Fruit fly (Drosophila melanogaster): Measurements from ENCODE around the gene S1P.

S1P gene

dm6 chr3L:21617354-21617753, at the start of gene S1P, which contains the start of gene CG11307:
S1P (minus strand) TSS chr3L:21617376.
CG11307 (plus strand) TSS chr3L:21617623.
- TF ChIP-seq CG33017 (tag; optimal IDR thresholded peaks at IDR 0.05) (no peak), bab1 (GFP tag; optimal IDR thresholded peaks at IDR 0.05) (peak; percentile 8), toe (GFP tag; optimal IDR thresholded peaks at IDR 0.05) (no peak), Clk (GFP tag; optimal IDR thresholded peaks at IDR 0.05) (no peak), cic (GFP tag; optimal IDR thresholded peaks at IDR 0.05) (no peak), Crg-1 (GFP tag; optimal IDR thresholded peaks at IDR 0.05) (no peak)

- TF ChIP-seq bab1 (GFP tag; optimal IDR thresholded peaks at IDR 0.05) (no peak), cnc (optimal IDR thresholded peaks at IDR 0.05) (no peak), CG7045 (GFP tag; optimal IDR thresholded peaks at IDR 0.05) (no peak), cic (GFP tag; optimal IDR thresholded peaks at IDR 0.05) (no peak), CG1620 (GFP tag; optimal IDR thresholded peaks at IDR 0.05) (no peak), pad (GFP tag; optimal IDR thresholded peaks at IDR 0.05) (no peak)
Measured at dm6 chr3L:21666880-21667279, 49.7 kb upstream of the S1P start, which contains the start of gene Cpr78E. Cpr78E (minus strand) TSS chr3L:21666980.

dm6 chr3L:21652768-21653167, 35.6 kb upstream of the S1P start:
- TF ChIP-seq ovo (GFP tag; optimal IDR thresholded peaks at IDR 0.05) = peak; percentile 0
- no peak for TF ChIP-seq Clk (GFP tag; optimal IDR thresholded peaks at IDR 0.05)
- peak; percentile 10 for TF ChIP-seq kay (GFP tag; ENCODE audit: borderline replicate concordance)
- TF ChIP-seq toe (GFP tag; optimal IDR thresholded peaks at IDR 0.05) = peak; percentile 32
- TF ChIP-seq Mnt (GFP tag; optimal IDR thresholded peaks at IDR 0.05) = no peak
- no peak for TF ChIP-seq CG11617 (GFP tag; optimal IDR thresholded peaks at IDR 0.05)
- no peak for TF ChIP-seq pad (GFP tag; optimal IDR thresholded peaks at IDR 0.05)
- no peak for TF ChIP-seq CG7045 (GFP tag; optimal IDR thresholded peaks at IDR 0.05)
- TF ChIP-seq CG1620 (GFP tag; optimal IDR thresholded peaks at IDR 0.05) = peak; percentile 50
- no peak for TF ChIP-seq CG12768 (GFP tag; optimal IDR thresholded peaks at IDR 0.05)
- TF ChIP-seq Crg-1 (GFP tag; optimal IDR thresholded peaks at IDR 0.05) = no peak
- TF ChIP-seq CG7101 (tag; optimal IDR thresholded peaks at IDR 0.05) = no peak
- TF ChIP-seq cnc (optimal IDR thresholded peaks at IDR 0.05) = no peak
- peak; percentile 47 for TF ChIP-seq CG5204 (GFP tag; optimal IDR thresholded peaks at IDR 0.05)
- no peak for TF ChIP-seq CG14711 (tag; optimal IDR thresholded peaks at IDR 0.05)
- no peak for TF ChIP-seq cic (GFP tag; optimal IDR thresholded peaks at IDR 0.05)
- TF ChIP-seq CG33017 (tag; optimal IDR thresholded peaks at IDR 0.05) = no peak
- peak; percentile 58 for TF ChIP-seq Hr96 (GFP tag; optimal IDR thresholded peaks at IDR 0.05)
- no peak for TF ChIP-seq tj (GFP tag; optimal IDR thresholded peaks at IDR 0.05)
- TF ChIP-seq bab1 (GFP tag; optimal IDR thresholded peaks at IDR 0.05) = peak; percentile 67

- no peak for TF ChIP-seq ovo (GFP tag; optimal IDR thresholded peaks at IDR 0.05)
- no peak for TF ChIP-seq toe (GFP tag; optimal IDR thresholded peaks at IDR 0.05)
- no peak for TF ChIP-seq tj (GFP tag; optimal IDR thresholded peaks at IDR 0.05)
- TF ChIP-seq Hr96 (GFP tag; optimal IDR thresholded peaks at IDR 0.05) = no peak
- TF ChIP-seq bab1 (GFP tag; optimal IDR thresholded peaks at IDR 0.05) = no peak
- no peak for TF ChIP-seq CG7045 (GFP tag; optimal IDR thresholded peaks at IDR 0.05)
- TF ChIP-seq Clk (GFP tag; optimal IDR thresholded peaks at IDR 0.05) = no peak
- no peak for TF ChIP-seq CG14711 (tag; optimal IDR thresholded peaks at IDR 0.05)
- TF ChIP-seq CG33017 (tag; optimal IDR thresholded peaks at IDR 0.05) = no peak
- no peak for TF ChIP-seq Mnt (GFP tag; optimal IDR thresholded peaks at IDR 0.05)
- no peak for TF ChIP-seq cic (GFP tag; optimal IDR thresholded peaks at IDR 0.05)
- TF ChIP-seq CG7101 (tag; optimal IDR thresholded peaks at IDR 0.05) = no peak
- no peak for TF ChIP-seq CG1620 (GFP tag; optimal IDR thresholded peaks at IDR 0.05)
- no peak for TF ChIP-seq CG11617 (GFP tag; optimal IDR thresholded peaks at IDR 0.05)
- TF ChIP-seq kay (GFP tag; ENCODE audit: borderline replicate concordance) = no peak
- TF ChIP-seq cnc (optimal IDR thresholded peaks at IDR 0.05) = no peak
- no peak for TF ChIP-seq pad (GFP tag; optimal IDR thresholded peaks at IDR 0.05)
- no peak for TF ChIP-seq Crg-1 (GFP tag; optimal IDR thresholded peaks at IDR 0.05)
- TF ChIP-seq CG12768 (GFP tag; optimal IDR thresholded peaks at IDR 0.05) = no peak
Measured at dm6 chr3L:21652124-21652523, 34.9 kb upstream of the S1P start.

- TF ChIP-seq CG11617 (GFP tag; optimal IDR thresholded peaks at IDR 0.05) (no peak), cic (GFP tag; optimal IDR thresholded peaks at IDR 0.05) (no peak), Mnt (GFP tag; optimal IDR thresholded peaks at IDR 0.05) (no peak), tj (GFP tag; optimal IDR thresholded peaks at IDR 0.05) (no peak), bab1 (GFP tag; optimal IDR thresholded peaks at IDR 0.05) (no peak), toe (GFP tag; optimal IDR thresholded peaks at IDR 0.05) (no peak), Clk (GFP tag; optimal IDR thresholded peaks at IDR 0.05) (no peak), cnc (optimal IDR thresholded peaks at IDR 0.05) (no peak), CG7101 (tag; optimal IDR thresholded peaks at IDR 0.05) (no peak), ovo (GFP tag; optimal IDR thresholded peaks at IDR 0.05) (no peak), Crg-1 (GFP tag; optimal IDR thresholded peaks at IDR 0.05) (no peak), CG5204 (GFP tag; optimal IDR thresholded peaks at IDR 0.05) (no peak), kay (GFP tag; ENCODE audit: borderline replicate concordance) (no peak), CG12768 (GFP tag; optimal IDR thresholded peaks at IDR 0.05) (no peak), pad (GFP tag; optimal IDR thresholded peaks at IDR 0.05) (no peak), CG14711 (tag; optimal IDR thresholded peaks at IDR 0.05) (no peak), Hr96 (GFP tag; optimal IDR thresholded peaks at IDR 0.05) (no peak), CG7045 (GFP tag; optimal IDR thresholded peaks at IDR 0.05) (no peak)
Measured at dm6 chr3L:21651412-21651811, 34.2 kb upstream of the S1P start.

dm6 chr3L:21647853-21648252, 30.7 kb upstream of the S1P start:
- TF ChIP-seq ovo (GFP tag; optimal IDR thresholded peaks at IDR 0.05) (no peak), cnc (optimal IDR thresholded peaks at IDR 0.05) (no peak), CG11617 (GFP tag; optimal IDR thresholded peaks at IDR 0.05) (no peak), CG14711 (tag; optimal IDR thresholded peaks at IDR 0.05) (no peak), CG12768 (GFP tag; optimal IDR thresholded peaks at IDR 0.05) (no peak), Hr96 (GFP tag; optimal IDR thresholded peaks at IDR 0.05) (no peak), tj (GFP tag; optimal IDR thresholded peaks at IDR 0.05) (no peak)

Measured in whole organism, adult.